Worm (Caenorhabditis elegans): ENCODE data around the gene usp-46.

The usp-46 gene

DNA sequence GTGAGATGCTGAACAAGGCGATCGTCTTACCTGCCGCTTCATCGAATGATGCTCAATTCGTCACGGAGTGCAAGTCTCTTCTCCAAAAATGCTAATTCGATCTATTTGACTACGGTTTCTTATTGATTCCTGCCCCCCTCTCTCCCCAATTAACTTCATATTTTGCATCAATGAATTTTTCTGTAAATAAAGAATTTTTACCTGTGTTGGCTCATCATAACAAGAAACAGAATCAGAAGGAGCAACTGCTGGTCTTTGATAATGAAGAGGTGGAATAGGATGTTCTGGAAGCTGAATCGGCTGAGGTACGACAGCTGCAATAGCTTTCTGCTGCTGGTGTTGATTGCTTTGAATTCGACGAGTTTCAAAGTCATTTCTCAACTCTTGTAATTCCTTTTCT, 16.2 kb upstream of the usp-46 start:
- TF ChIP-seq ztf-23 (GFP tag; IDR thresholded peaks at IDR 0.05) (no peak), flt-1 (GFP tag; IDR thresholded peaks at IDR 0.05) (no peak), cog-1 (tag; optimal IDR thresholded peaks at IDR 0.05) (no peak), T22C8.4 (GFP tag; IDR thresholded peaks at IDR 0.05) (no peak)

ce11 chrIII:9762093-9762748, 14.2 kb upstream of the usp-46 start, which contains the start of gene gcc-2:
Gene gcc-2 (minus strand): TSS chrIII:9762143.
- TF ChIP-seq ztf-23 (GFP tag; IDR thresholded peaks at IDR 0.05): no peak
- no peak for TF ChIP-seq klf-2 (GFP tag; conservative IDR thresholded peaks at IDR 0.05)
- TF ChIP-seq tab-1 (GFP tag; IDR thresholded peaks at IDR 0.05): no peak
- no peak for TF ChIP-seq cog-1 (tag; optimal IDR thresholded peaks at IDR 0.05)
- no peak for TF ChIP-seq flt-1 (GFP tag; IDR thresholded peaks at IDR 0.05)
- TF ChIP-seq med-1 (GFP tag; optimal IDR thresholded peaks at IDR 0.05; ENCODE audit: insufficient read depth): no peak

ce11 chrIII:9764718-9765117, 11.7 kb upstream of the usp-46 start:
- TF ChIP-seq tab-1 (GFP tag; IDR thresholded peaks at IDR 0.05): 0 out of 2 replicates have a peak, but pooled peaks have one; percentile 59
- TF ChIP-seq cog-1 (tag; optimal IDR thresholded peaks at IDR 0.05): no peak
- TF ChIP-seq ref-1 (GFP tag; conservative IDR thresholded peaks at IDR 0.05): no peak

DNA sequence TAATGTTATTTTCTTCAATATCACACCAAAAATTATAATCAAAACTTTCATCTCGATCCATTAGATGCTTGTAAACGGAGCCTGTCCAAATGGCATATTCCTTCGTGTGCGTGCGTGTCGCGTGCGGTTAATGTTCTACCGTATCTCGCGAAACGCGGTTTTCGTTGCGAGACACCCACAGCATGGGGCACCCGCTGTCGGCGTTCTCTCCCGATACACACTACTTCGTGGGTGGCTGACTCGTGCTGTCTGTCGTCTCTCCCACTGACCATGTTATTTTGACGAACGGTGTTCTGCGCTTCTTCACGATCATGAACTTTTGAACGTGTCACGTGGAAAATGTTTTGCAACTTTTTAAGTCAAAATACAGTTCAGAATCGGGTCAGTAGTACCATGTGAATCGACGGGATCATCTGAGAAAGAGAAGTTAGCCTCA, 10.9 kb upstream of the usp-46 start:
- TF ChIP-seq T22C8.4 (GFP tag; IDR thresholded peaks at IDR 0.05) (peak; percentile 28), tab-1 (GFP tag; IDR thresholded peaks at IDR 0.05) (peak; percentile 77), klf-2 (GFP tag; conservative IDR thresholded peaks at IDR 0.05) (peak; percentile 56; the same call in 1 of the 2 replicates), ztf-23 (GFP tag; IDR thresholded peaks at IDR 0.05) (peak; percentile 83), med-1 (GFP tag; optimal IDR thresholded peaks at IDR 0.05; ENCODE audit: insufficient read depth) (no peak), ztf-29 (GFP tag; IDR thresholded peaks at IDR 0.05) (peak; percentile 64), cog-1 (tag; optimal IDR thresholded peaks at IDR 0.05) (peak; percentile 97), flt-1 (GFP tag; IDR thresholded peaks at IDR 0.05) (peak; percentile 96), ref-1 (GFP tag; conservative IDR thresholded peaks at IDR 0.05) (peak; percentile 60; the same call in 1 of the 2 replicates)

ce11 chrIII:9766175-9766574, 10.2 kb upstream of the usp-46 start, which contains the start of gene cbp-1:
Gene cbp-1 (plus strand): TSS chrIII:9766509.
- TF ChIP-seq ztf-23 (GFP tag; IDR thresholded peaks at IDR 0.05) (peak; percentile 16; the same call in 1 of the 2 replicates), ztf-29 (GFP tag; IDR thresholded peaks at IDR 0.05) (no peak), tab-1 (GFP tag; IDR thresholded peaks at IDR 0.05) (no peak), ref-1 (GFP tag; conservative IDR thresholded peaks at IDR 0.05) (no peak), T22C8.4 (GFP tag; IDR thresholded peaks at IDR 0.05) (peak; percentile 88), klf-2 (GFP tag; conservative IDR thresholded peaks at IDR 0.05) (no peak), cog-1 (tag; optimal IDR thresholded peaks at IDR 0.05) (no peak), flt-1 (GFP tag; IDR thresholded peaks at IDR 0.05) (no peak), med-1 (GFP tag; optimal IDR thresholded peaks at IDR 0.05; ENCODE audit: insufficient read depth) (no peak)

DNA sequence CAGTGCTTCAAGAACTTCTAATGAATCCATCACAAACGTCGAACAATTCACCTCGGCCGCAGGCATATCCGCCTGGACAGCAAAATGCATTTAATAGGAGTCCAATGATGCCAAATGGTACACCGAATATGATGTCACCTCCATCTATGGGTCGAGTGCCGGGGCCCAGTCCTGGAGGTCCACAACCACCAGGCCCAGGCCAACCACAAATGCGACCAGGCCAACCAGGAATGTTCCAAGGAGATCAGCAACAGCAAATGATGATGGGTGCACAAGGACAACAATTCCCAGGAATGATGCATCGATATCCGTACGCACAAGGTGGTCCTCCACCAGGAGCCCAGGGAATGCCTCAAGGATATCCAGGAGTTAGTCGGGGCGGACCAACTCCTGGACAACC, 9.3 kb upstream of the usp-46 start:
- TF ChIP-seq flt-1 (GFP tag; IDR thresholded peaks at IDR 0.05) (0 out of 2 replicates have a peak, but pooled peaks have one; percentile 59), cog-1 (tag; optimal IDR thresholded peaks at IDR 0.05) (no peak)

- TF ChIP-seq ztf-29 (GFP tag; IDR thresholded peaks at IDR 0.05) (no peak), flt-1 (GFP tag; IDR thresholded peaks at IDR 0.05) (0 out of 2 replicates have a peak, but pooled peaks have one; percentile 50)
These were observed 8.4 kb upstream of the usp-46 start for ce11 chrIII:9768023-9768422.

DNA sequence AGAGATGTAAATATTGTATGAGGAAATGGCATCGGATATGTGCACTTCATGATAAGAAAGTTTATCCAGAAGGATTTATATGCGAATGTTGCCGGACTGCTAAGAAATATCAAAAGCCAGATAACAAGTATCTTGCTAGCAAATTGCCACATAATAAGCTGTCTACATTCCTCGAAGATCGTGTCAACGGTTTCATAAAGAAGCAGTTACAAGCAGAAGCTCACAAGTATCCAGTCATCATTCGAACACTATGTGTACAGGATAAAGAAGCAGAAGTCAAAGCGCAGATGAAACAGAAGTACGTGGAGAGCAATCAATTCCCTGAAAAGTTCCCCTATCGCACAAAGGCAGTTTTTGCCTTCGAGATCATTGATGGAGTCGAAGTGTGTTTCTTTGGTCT, 5.8 kb upstream of the usp-46 start:
- TF ChIP-seq ztf-23 (GFP tag; IDR thresholded peaks at IDR 0.05): no peak
- no peak for TF ChIP-seq klf-2 (GFP tag; conservative IDR thresholded peaks at IDR 0.05)
- no peak for TF ChIP-seq flt-1 (GFP tag; IDR thresholded peaks at IDR 0.05)
- TF ChIP-seq med-1 (GFP tag; optimal IDR thresholded peaks at IDR 0.05; ENCODE audit: insufficient read depth): no peak
- TF ChIP-seq ztf-29 (GFP tag; IDR thresholded peaks at IDR 0.05): no peak
- TF ChIP-seq ref-1 (GFP tag; conservative IDR thresholded peaks at IDR 0.05): no peak
- no peak for TF ChIP-seq T22C8.4 (GFP tag; IDR thresholded peaks at IDR 0.05)
- no peak for TF ChIP-seq tab-1 (GFP tag; IDR thresholded peaks at IDR 0.05)
- no peak for TF ChIP-seq cog-1 (tag; optimal IDR thresholded peaks at IDR 0.05)

- TF ChIP-seq med-1 (GFP tag; optimal IDR thresholded peaks at IDR 0.05; ENCODE audit: insufficient read depth): no peak
- no peak for TF ChIP-seq klf-2 (GFP tag; conservative IDR thresholded peaks at IDR 0.05)
- no peak for TF ChIP-seq ref-1 (GFP tag; conservative IDR thresholded peaks at IDR 0.05)
- TF ChIP-seq cog-1 (tag; optimal IDR thresholded peaks at IDR 0.05): no peak
These were observed 4.0 kb upstream of the usp-46 start for ce11 chrIII:9772394-9772793.

DNA sequence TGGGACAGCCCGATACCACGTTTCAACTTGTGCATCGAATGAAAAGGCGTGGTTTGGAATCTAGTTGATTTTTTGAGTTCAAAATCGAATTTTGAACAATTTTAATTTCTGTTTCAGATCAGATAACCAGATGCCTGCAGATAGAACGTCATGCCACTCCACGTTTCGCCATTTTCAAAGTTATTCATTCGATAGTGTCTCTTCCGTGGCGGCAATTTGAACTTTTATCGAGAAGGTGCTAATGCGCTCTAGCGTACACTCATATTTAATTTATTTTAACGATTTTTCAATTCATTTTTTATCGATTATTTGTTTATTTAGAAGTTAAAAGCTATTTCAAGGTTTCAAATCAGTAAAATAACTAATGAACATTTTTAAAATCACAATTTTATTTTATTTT, 507 bp upstream of the usp-46 start:
- TF ChIP-seq ref-1 (GFP tag; conservative IDR thresholded peaks at IDR 0.05) (no peak), T22C8.4 (GFP tag; IDR thresholded peaks at IDR 0.05) (no peak)

- no peak for TF ChIP-seq ztf-29 (GFP tag; IDR thresholded peaks at IDR 0.05)
These were observed 2.7 kb downstream of the usp-46 start for ce11 chrIII:9779080-9779479.

All from whole organism, midembryonic.